Fruit fly (Drosophila melanogaster) whole organism, embryonic: ENCODE measurements around the gene CG15208.
A peak's percentile ranks its signal among the peaks of the same experiment; 100 is the strongest.

Experiments used
- Adf1 ChIP-seq: fragments of 200-800 bp; sonication (Bioruptor generic); IDR thresholded peaks from 2 replicates; pipeline ENCODE4 v1.3.6; 2022; ENCODE audit warnings: missing biosample characterization, missing genetic modification characterization
- Bgb ChIP-seq: fragments of 200-800 bp; sonication (Bioruptor generic); IDR thresholded peaks from 2 replicates; pipeline ENCODE4 v1.3.6; 2022; ENCODE audit warnings: missing biosample characterization, missing genetic modification characterization; ENCODE audit not compliant: partially characterized antibody
- CG10431 ChIP-seq: fragments of 200-800 bp; sonication (Bioruptor generic); optimal IDR thresholded peaks from 3 replicates; lab custom pipeline; 2018; ENCODE audit warnings: missing biosample characterization, mild to moderate bottlenecking, missing genetic modification characterization
- CG11247 ChIP-seq: fragments of 200-800 bp; sonication (Bioruptor generic); IDR thresholded peaks from 2 replicates; pipeline ENCODE4 v1.3.6; 2022; ENCODE audit warnings: missing biosample characterization, missing genetic modification characterization
- CG12104 ChIP-seq: fragments of 200-800 bp; sonication (Bioruptor generic); optimal IDR thresholded peaks from 3 replicates; lab custom pipeline; 2016; ENCODE audit warnings: missing biosample characterization, missing genetic modification characterization
- CG12391 ChIP-seq: fragments of 200-800 bp; sonication (Bioruptor generic); optimal IDR thresholded peaks from 3 replicates; lab custom pipeline; 2018; ENCODE audit warnings: missing biosample characterization, mild to moderate bottlenecking, missing genetic modification characterization, moderate library complexity
- CG14710 ChIP-seq: fragments of 200-800 bp; sonication (Bioruptor generic); optimal IDR thresholded peaks from 3 replicates; lab custom pipeline; 2019; ENCODE audit warnings: missing biosample characterization, mild to moderate bottlenecking, missing genetic modification characterization, moderate library complexity
- CG15514 ChIP-seq: fragments of 200-800 bp; sonication (Bioruptor generic); optimal IDR thresholded peaks from 3 replicates; lab custom pipeline; 2017; ENCODE audit warnings: missing biosample characterization, missing genetic modification characterization, mild to moderate bottlenecking, moderate library complexity, missing genetic modification reagents
- CG1647 ChIP-seq: fragments of 200-800 bp; sonication (Bioruptor generic); optimal IDR thresholded peaks from 3 replicates; lab custom pipeline; 2016; ENCODE audit warnings: missing biosample characterization, missing genetic modification characterization
- CG16815 ChIP-seq: fragments of 200-800 bp; sonication (Bioruptor generic); optimal IDR thresholded peaks from 3 replicates; lab custom pipeline; 2017; ENCODE audit warnings: missing biosample characterization, mild to moderate bottlenecking, missing genetic modification characterization
- CG17328 ChIP-seq: fragments of 200-800 bp; sonication (Bioruptor generic); IDR thresholded peaks from 2 replicates; pipeline ENCODE4 v1.3.6; 2022; ENCODE audit warnings: missing biosample characterization, missing genetic modification characterization
- CG17612 ChIP-seq: fragments of 200-800 bp; sonication (Bioruptor generic); IDR thresholded peaks from 2 replicates; pipeline ENCODE4 v1.3.6; 2022; ENCODE audit warnings: missing biosample characterization, missing genetic modification characterization
- CG17802 ChIP-seq: fragments of 200-800 bp; sonication (Bioruptor generic); optimal IDR thresholded peaks from 2 replicates; lab custom pipeline; 2018; ENCODE audit warnings: missing biosample characterization, mild to moderate bottlenecking, missing genetic modification characterization, moderate library complexity
- CG2120 ChIP-seq: fragments of 200-800 bp; sonication (Bioruptor generic); optimal IDR thresholded peaks from 3 replicates; lab custom pipeline; 2016; ENCODE audit warnings: missing biosample characterization, missing genetic modification characterization
- CG2202 ChIP-seq: fragments of 200-800 bp; sonication (Bioruptor generic); optimal IDR thresholded peaks from 2 replicates; lab custom pipeline; 2018; ENCODE audit warnings: missing biosample characterization, mild to moderate bottlenecking, missing genetic modification characterization
- CG2875 ChIP-seq: fragments of 200-800 bp; sonication (Bioruptor generic); optimal IDR thresholded peaks from 2 replicates; lab custom pipeline; 2017; ENCODE audit warnings: missing biosample characterization, mild to moderate bottlenecking, missing genetic modification characterization, missing genetic modification reagents
- CG34224 ChIP-seq: fragments of 200-800 bp; sonication (Bioruptor generic); IDR thresholded peaks from 3 replicates; pipeline ENCODE4 v1.3.6; 2022; ENCODE audit warnings: missing biosample characterization, missing genetic modification characterization; ENCODE audit not compliant: partially characterized antibody
- CG6854 ChIP-seq: fragments of 200-800 bp; sonication (Bioruptor generic); optimal IDR thresholded peaks from 3 replicates; lab custom pipeline; 2017; ENCODE audit warnings: missing biosample characterization, mild to moderate bottlenecking, missing genetic modification characterization
- CG8944 ChIP-seq: fragments of 200-800 bp; sonication (Bioruptor generic); optimal IDR thresholded peaks from 3 replicates; lab custom pipeline; 2016; ENCODE audit warnings: missing biosample characterization, missing genetic modification characterization
- CG9437 ChIP-seq: fragments of 200-800 bp; sonication (Bioruptor generic); optimal IDR thresholded peaks from 2 replicates; lab custom pipeline; 2018; ENCODE audit warnings: missing biosample characterization, mild to moderate bottlenecking, missing genetic modification characterization
- CG9797 ChIP-seq: fragments of 200-800 bp; sonication (Bioruptor generic); optimal IDR thresholded peaks from 3 replicates; lab custom pipeline; 2018; ENCODE audit warnings: missing biosample characterization, mild to moderate bottlenecking, missing genetic modification characterization
- CTCF ChIP-seq: fragments of 200-800 bp; sonication (Bioruptor generic); optimal IDR thresholded peaks from 2 replicates; lab custom pipeline; 2017; ENCODE audit warnings: missing biosample characterization, mild to moderate bottlenecking, missing genetic modification characterization, moderate library complexity
- Dad ChIP-seq: fragments of 200-800 bp; sonication (Bioruptor generic); optimal IDR thresholded peaks from 3 replicates; lab custom pipeline; 2016; ENCODE audit warnings: missing biosample characterization, missing genetic modification characterization
- Elba2 ChIP-seq: fragments of 200-800 bp; sonication (Bioruptor generic); optimal IDR thresholded peaks from 3 replicates; lab custom pipeline; 2016; ENCODE audit warnings: missing biosample characterization, missing genetic modification characterization
- Ets97D ChIP-seq: fragments of 200-800 bp; sonication (Bioruptor generic); optimal IDR thresholded peaks from 3 replicates; lab custom pipeline; 2016; ENCODE audit warnings: missing biosample characterization, missing genetic modification characterization
- Kr ChIP-seq: fragments of 200-800 bp; sonication (Bioruptor generic); optimal IDR thresholded peaks from 2 replicates; lab custom pipeline; 2017; ENCODE audit warnings: missing biosample characterization, mild to moderate bottlenecking, missing genetic modification characterization
- MTF-1 ChIP-seq: fragments of 200-800 bp; sonication (Bioruptor generic); optimal IDR thresholded peaks from 2 replicates; lab custom pipeline; 2018; ENCODE audit warnings: missing biosample characterization, mild to moderate bottlenecking, missing genetic modification characterization, borderline replicate concordance
- Mad ChIP-seq: fragments of 200-800 bp; sonication (Bioruptor generic); optimal IDR thresholded peaks from 2 replicates; lab custom pipeline; 2016; ENCODE audit warnings: missing biosample characterization, missing genetic modification characterization
- Max ChIP-seq: fragments of 200-800 bp; sonication (Bioruptor generic); optimal IDR thresholded peaks from 2 replicates; lab custom pipeline; 2016; ENCODE audit warnings: missing biosample characterization, mild to moderate bottlenecking, missing genetic modification characterization
- Myb ChIP-seq: fragments of 200-800 bp; sonication (Bioruptor generic); optimal IDR thresholded peaks from 2 replicates; lab custom pipeline; 2016; ENCODE audit warnings: missing biosample characterization, missing genetic modification characterization
- Sry-β ChIP-seq: fragments of 200-800 bp; sonication (Bioruptor generic); optimal IDR thresholded peaks from 2 replicates; lab custom pipeline; 2018; ENCODE audit warnings: missing biosample characterization, mild to moderate bottlenecking, missing genetic modification characterization, moderate library complexity
- ab ChIP-seq: fragments of 200-800 bp; sonication (Bioruptor generic); optimal IDR thresholded peaks from 2 replicates; lab custom pipeline; 2016; ENCODE audit warnings: missing biosample characterization, missing genetic modification characterization
- ac ChIP-seq: fragments of 200-800 bp; sonication (Bioruptor generic); optimal IDR thresholded peaks from 3 replicates; lab custom pipeline; 2017; ENCODE audit warnings: missing biosample characterization, mild to moderate bottlenecking, missing genetic modification characterization
- dan ChIP-seq: fragments of 200-800 bp; sonication (Bioruptor generic); IDR thresholded peaks from 2 replicates; pipeline ENCODE4 v1.3.6; 2022; ENCODE audit warnings: missing biosample characterization, missing genetic modification characterization
- dm ChIP-seq: fragments of 200-800 bp; sonication (Bioruptor generic); optimal IDR thresholded peaks from 3 replicates; lab custom pipeline; 2016; ENCODE audit warnings: missing biosample characterization, missing genetic modification characterization
- dmrt99B ChIP-seq: fragments of 200-800 bp; sonication (Bioruptor generic); optimal IDR thresholded peaks from 2 replicates; lab custom pipeline; 2018; ENCODE audit warnings: missing biosample characterization, mild to moderate bottlenecking, missing genetic modification characterization, moderate library complexity
- eyg ChIP-seq: fragments of 200-800 bp; sonication (Bioruptor generic); optimal IDR thresholded peaks from 3 replicates; lab custom pipeline; 2016; ENCODE audit warnings: missing biosample characterization, missing genetic modification characterization
- gfzf ChIP-seq: fragments of 200-800 bp; sonication (Bioruptor generic); optimal IDR thresholded peaks from 2 replicates; lab custom pipeline; 2016; ENCODE audit warnings: missing biosample characterization, mild to moderate bottlenecking, missing genetic modification characterization, moderate library complexity
- hth ChIP-seq: fragments of >200 bp; optimal IDR thresholded peaks from 2 replicates; lab custom pipeline; 2017; ENCODE audit warnings: inconsistent platforms
- insv ChIP-seq, 2 experiments: fragments of 200-800 bp; sonication (Bioruptor generic); optimal IDR thresholded peaks; 3 replicates each; lab custom pipeline; 2016 to 2018; ENCODE audit warnings: missing biosample characterization in 2 of 2, missing genetic modification characterization in 2 of 2
- pan ChIP-seq, 4 experiments: fragments of >200 bp in 3 of 4; fragments of 200-800 bp in 1 of 4; sonication (Bioruptor generic) in 1 of 4; optimal IDR thresholded peaks in 3 of 4; IDR thresholded peaks in 1 of 4; 2 replicates each; pipeline versions ENCODE4 v1.3.6 to Lab custom; 2017 to 2022; ENCODE audit warnings: missing biosample characterization in 2 of 4, missing genetic modification characterization in 2 of 4, mixed read lengths in 1 of 4
- pnt ChIP-seq: fragments of 200-800 bp; sonication (Bioruptor generic); optimal IDR thresholded peaks from 3 replicates; lab custom pipeline; 2016; ENCODE audit warnings: missing biosample characterization, missing genetic modification characterization
- pros ChIP-seq: fragments of 200-800 bp; sonication (Bioruptor generic); optimal IDR thresholded peaks from 3 replicates; lab custom pipeline; 2019; ENCODE audit warnings: missing biosample characterization, mild to moderate bottlenecking, missing genetic modification characterization, moderate library complexity
- ro ChIP-seq: fragments of 200-800 bp; sonication (Bioruptor generic); IDR thresholded peaks from 2 replicates; pipeline ENCODE4 v1.3.6; 2022; ENCODE audit warnings: missing biosample characterization, missing genetic modification characterization
- slbo ChIP-seq: fragments of 200-800 bp; sonication (Bioruptor generic); IDR thresholded peaks from 2 replicates; pipeline ENCODE4 v1.3.6; 2022; ENCODE audit warnings: missing biosample characterization, missing genetic modification characterization
- stc ChIP-seq: fragments of 200-800 bp; sonication (Bioruptor generic); IDR thresholded peaks from 2 replicates; pipeline ENCODE4 v1.3.6; 2022; ENCODE audit warnings: missing biosample characterization, missing genetic modification characterization
- twi ChIP-seq: fragments of 200-800 bp; optimal IDR thresholded peaks from 2 replicates; lab custom pipeline; 2019; ENCODE audit warnings: missing biosample characterization, mild to moderate bottlenecking, missing genetic modification characterization, moderate library complexity
- unpg ChIP-seq: fragments of 200-800 bp; sonication (Bioruptor generic); optimal IDR thresholded peaks from 3 replicates; lab custom pipeline; 2018; ENCODE audit warnings: missing biosample characterization, mild to moderate bottlenecking, missing genetic modification characterization, moderate library complexity
- vfl ChIP-seq: fragments of 200-800 bp; sonication (Bioruptor generic); optimal IDR thresholded peaks from 2 replicates; lab custom pipeline; 2016; ENCODE audit warnings: missing biosample characterization, missing genetic modification characterization
- vnd ChIP-seq: fragments of 200-800 bp; sonication (Bioruptor generic); IDR thresholded peaks from 3 replicates; pipeline ENCODE4 v1.3.6; 2022; ENCODE audit warnings: missing biosample characterization, missing genetic modification characterization; ENCODE audit not compliant: partially characterized antibody
- z ChIP-seq: fragments of 200-800 bp; sonication (Bioruptor generic); IDR thresholded peaks from 3 replicates; pipeline ENCODE4 v1.3.6; 2022; ENCODE audit warnings: missing biosample characterization, missing genetic modification characterization
- zf30C ChIP-seq: fragments of 200-800 bp; sonication (Bioruptor generic); optimal IDR thresholded peaks from 3 replicates; lab custom pipeline; 2018; ENCODE audit warnings: missing biosample characterization, mild to moderate bottlenecking, missing genetic modification characterization

CG15208 gene

dm6 chrX:10854686-10855085 lies 45.1 kb upstream of the CG15208 start, which contains the start of gene feo (continued):
- TF ChIP-seq pan (optimal IDR thresholded peaks at IDR 0.05; lab: Kevin White, UChicago) = no peak
- TF ChIP-seq pan (GFP tag; optimal IDR thresholded peaks at IDR 0.05 in 1 of 2, IDR thresholded peaks at IDR 0.05 in 1 of 2) = no peak
- TF ChIP-seq Adf1 (GFP tag; lab: Robert Waterston, UW) = 0 out of 2 replicates have a peak, but pooled peaks have one; percentile 7
- no peak for TF ChIP-seq CG12104 (GFP tag; lab: Kevin White, UChicago)
- no peak for TF ChIP-seq CG2202 (tag; lab: Kevin White, UChicago)
- TF ChIP-seq zf30C (GFP tag; lab: Kevin White, UChicago) = peak; percentile 54
- TF ChIP-seq CG11247 (GFP tag; lab: Robert Waterston, UW) = no peak
- no peak for TF ChIP-seq CG16815 (GFP tag; lab: Kevin White, UChicago)
- no peak for TF ChIP-seq Kr (GFP tag; lab: Kevin White, UChicago)
- TF ChIP-seq Bgb = peak; percentile 40; the same call in 1 of the 2 replicates
- no peak for TF ChIP-seq slbo (GFP tag; lab: Robert Waterston, UW)
- no peak for TF ChIP-seq Max (GFP tag; lab: Kevin White, UChicago)
- no peak for TF ChIP-seq vfl (GFP tag; lab: Kevin White, UChicago)
- TF ChIP-seq gfzf (GFP tag; lab: Kevin White, UChicago) = peak; percentile 25
- peak; percentile 9 for TF ChIP-seq Elba2 (GFP tag; lab: Kevin White, UChicago)
- TF ChIP-seq CG14710 = peak; percentile 70
- no peak for TF ChIP-seq CG1647 (GFP tag; lab: Kevin White, UChicago)
- TF ChIP-seq insv (GFP tag; optimal IDR thresholded peaks at IDR 0.05; lab: Kevin White, UChicago) = peak in 1 of 2 experiments; percentile 4
- TF ChIP-seq Mad (GFP tag; lab: Kevin White, UChicago) = no peak
- TF ChIP-seq CG6854 (GFP tag; lab: Kevin White, UChicago) = no peak
- no peak for TF ChIP-seq CG17802 (tag; lab: Kevin White, UChicago)
- TF ChIP-seq CG2875 = no peak
- TF ChIP-seq CG9797 (GFP tag; lab: Kevin White, UChicago) = peak; percentile 4
- no peak for TF ChIP-seq CG10431 (GFP tag; lab: Kevin White, UChicago)
- TF ChIP-seq CG8944 = no peak
- TF ChIP-seq ro = no peak
- TF ChIP-seq CG15514 (GFP tag; lab: Kevin White, UChicago) = peak; percentile 42
- TF ChIP-seq Dad (GFP tag; lab: Kevin White, UChicago) = no peak
- peak; percentile 18 for TF ChIP-seq dm (GFP tag; lab: Kevin White, UChicago)
- no peak for TF ChIP-seq z (GFP tag; lab: Robert Waterston, UW)
- TF ChIP-seq CTCF = no peak
- TF ChIP-seq MTF-1 (GFP tag; lab: Kevin White, UChicago) = no peak
- no peak for TF ChIP-seq pnt
- no peak for TF ChIP-seq twi
- peak; percentile 22 for TF ChIP-seq CG12391 (tag; lab: Kevin White, UChicago)
- peak; percentile 29 for TF ChIP-seq CG2120
- TF ChIP-seq CG17328 = no peak
- TF ChIP-seq Myb (GFP tag; lab: Kevin White, UChicago) = peak; percentile 95
- no peak for TF ChIP-seq CG17612 (GFP tag; lab: Robert Waterston, UW)
- TF ChIP-seq Ets97D (GFP tag; lab: Kevin White, UChicago) = peak; percentile 30
- TF ChIP-seq stc (GFP tag; lab: Robert Waterston, UW) = no peak
- no peak for TF ChIP-seq hth (lab: Kevin White, UChicago)
- TF ChIP-seq pros = no peak
- no peak for TF ChIP-seq CG9437 (GFP tag; lab: Kevin White, UChicago)
- TF ChIP-seq Sry-β = no peak
- TF ChIP-seq dmrt99B (tag; lab: Kevin White, UChicago) = no peak
- no peak for TF ChIP-seq unpg (GFP tag; lab: Kevin White, UChicago)
- no peak for TF ChIP-seq ac
- no peak for TF ChIP-seq dan
- TF ChIP-seq ab (GFP tag; lab: Kevin White, UChicago) = no peak
- TF ChIP-seq CG34224 (GFP tag; lab: Robert Waterston, UW) = no peak
- TF ChIP-seq eyg = no peak
- no peak for TF ChIP-seq vnd
